Worm (Caenorhabditis elegans) whole organism, late embryonic: Measurements from ENCODE around the gene clec-254.

Experiments
- F13H6.1 ChIP-seq: sonication (generic microtip); optimal IDR thresholded peaks from 2 replicates; lab custom pipeline; 2016; ENCODE audit warnings: missing genetic modification characterization, missing compliant biosample characterization
- ceh-6 ChIP-seq: fragments of 200-800 bp; sonication (Bioruptor generic); optimal IDR thresholded peaks from 2 replicates; lab custom pipeline; 2018; ENCODE audit warnings: mild to moderate bottlenecking, missing genetic modification characterization, missing compliant biosample characterization
- dve-1 ChIP-seq: sonication (generic microtip); optimal IDR thresholded peaks from 2 replicates; lab custom pipeline; 2017; ENCODE audit warnings: antibody characterized with exemption, mild to moderate bottlenecking, missing genetic modification characterization, missing compliant biosample characterization
- fkh-10 ChIP-seq: fragments of 150-350 bp; optimal IDR thresholded peaks from 2 replicates; lab custom pipeline; 2014; ENCODE audit warnings: missing biosample characterization, missing genetic modification reagents, missing genetic modification characterization
- hlh-13 ChIP-seq: fragments of 200-800 bp; sonication (Bioruptor generic); optimal IDR thresholded peaks from 2 replicates; lab custom pipeline; 2018; ENCODE audit warnings: mild to moderate bottlenecking, missing genetic modification characterization, missing compliant biosample characterization
- madf-2 ChIP-seq: sonication (generic microtip); optimal IDR thresholded peaks from 2 replicates; lab custom pipeline; 2017; ENCODE audit warnings: missing genetic modification characterization, missing compliant biosample characterization
- pat-9 ChIP-seq: fragments of 200-800 bp; sonication (Bioruptor generic); optimal IDR thresholded peaks from 2 replicates; lab custom pipeline; 2018; ENCODE audit warnings: mild to moderate bottlenecking, missing genetic modification characterization, moderate library complexity, missing compliant biosample characterization
- pha-4 ChIP-seq: fragments of 150-350 bp; optimal IDR thresholded peaks from 2 replicates; lab custom pipeline; 2018; ENCODE audit warnings: missing biosample characterization, missing genetic modification reagents, missing genetic modification characterization
- pqm-1 ChIP-seq: sonication (generic microtip); optimal IDR thresholded peaks from 2 replicates; lab custom pipeline; 2016; ENCODE audit warnings: missing genetic modification characterization, missing compliant biosample characterization
- rnt-1 ChIP-seq: sonication (generic microtip); optimal IDR thresholded peaks from 2 replicates; lab custom pipeline; 2016; ENCODE audit warnings: missing genetic modification characterization, missing compliant biosample characterization
- unc-42 ChIP-seq: sonication (generic microtip); optimal IDR thresholded peaks from 2 replicates; lab custom pipeline; 2016; ENCODE audit warnings: missing genotype, missing genetic modification characterization, missing compliant biosample characterization
- unc-55 ChIP-seq: sonication (generic microtip); optimal IDR thresholded peaks from 2 replicates; lab custom pipeline; 2017; ENCODE audit warnings: missing biosample characterization, missing genetic modification reagents, missing genetic modification characterization
- unc-86 ChIP-seq: sonication (generic microtip); optimal IDR thresholded peaks from 2 replicates; lab custom pipeline; 2016; ENCODE audit warnings: missing genetic modification characterization, missing compliant biosample characterization

ce11 chrV:18771390-18771789, 17.2 kb upstream of the clec-254 start, which contains the start of gene clec-256:
- TF ChIP-seq madf-2 (tag; lab: Kevin White, UChicago) (no peak), pat-9 (tag; lab: Kevin White, UChicago) (no peak), rnt-1 (no peak), dve-1 (no peak), hlh-13 (GFP tag; lab: Kevin White, UChicago) (no peak), fkh-10 (GFP tag; lab: Kevin White, UChicago) (no peak), ceh-6 (GFP tag; lab: Kevin White, UChicago) (no peak), unc-86 (tag; lab: Kevin White, UChicago) (no peak), pqm-1 (tag; lab: Kevin White, UChicago) (no peak), pha-4 (tag; lab: Kevin White, UChicago) (no peak), unc-55 (GFP tag; lab: Kevin White, UChicago) (no peak), F13H6.1 (tag; lab: Kevin White, UChicago) (no peak), unc-42 (tag; lab: Kevin White, UChicago) (no peak)
